Fruit fly (Drosophila melanogaster) whole organism, embryonic: Measurements from ENCODE around the gene CG10470.

Source experiments
- CG34376 ChIP-seq: fragments of 200-800 bp; sonication (Bioruptor generic); optimal IDR thresholded peaks from 2 replicates; lab custom pipeline; 2018; ENCODE audit warnings: missing biosample characterization, mild to moderate bottlenecking, missing genetic modification characterization
- CG42726 ChIP-seq: fragments of 200-800 bp; sonication (Bioruptor generic); IDR thresholded peaks from 2 replicates; pipeline ENCODE4 v1.3.6; 2022; ENCODE audit warnings: missing biosample characterization, missing genetic modification characterization; ENCODE audit not compliant: partially characterized antibody
- MESR4 ChIP-seq: fragments of 200-800 bp; sonication (Bioruptor generic); optimal IDR thresholded peaks from 2 replicates; lab custom pipeline; 2018; ENCODE audit warnings: missing biosample characterization, mild to moderate bottlenecking, missing genetic modification characterization, moderate library complexity
- Xrp1 ChIP-seq: fragments of 200-800 bp; sonication (Bioruptor generic); IDR thresholded peaks from 2 replicates; pipeline ENCODE4 v1.3.6; 2022; ENCODE audit warnings: missing biosample characterization, missing genetic modification characterization
- klu ChIP-seq: fragments of 200-800 bp; sonication (Bioruptor generic); IDR thresholded peaks from 2 replicates; pipeline ENCODE4 v1.3.6; 2022; ENCODE audit warnings: missing biosample characterization, missing genetic modification characterization
- onecut ChIP-seq: fragments of 200-800 bp; sonication (Bioruptor generic); IDR thresholded peaks from 2 replicates; pipeline ENCODE4 v1.3.6; 2022; ENCODE audit warnings: missing biosample characterization, missing genetic modification characterization

DNA sequence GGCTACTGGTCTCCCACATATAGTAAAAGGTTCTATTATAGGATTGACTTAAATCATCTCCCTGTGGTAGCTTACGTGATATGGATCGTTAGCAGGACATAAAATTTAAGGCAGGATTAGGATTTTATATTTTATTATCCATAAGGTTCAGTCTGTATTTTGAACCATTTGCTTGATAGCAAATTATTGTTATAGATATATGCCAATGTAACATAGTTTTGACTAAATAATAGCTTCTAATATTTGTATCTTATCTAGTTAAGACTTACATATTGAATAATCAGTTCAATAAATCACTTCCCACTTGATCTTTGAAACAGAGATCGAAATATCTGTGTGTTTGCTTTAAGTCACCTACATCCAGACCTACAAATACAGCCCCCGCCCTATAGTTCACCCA is 38.3 kb upstream of the CG10470 start, which contains the start of gene robl37BC:
- TF ChIP-seq klu (GFP tag; lab: Robert Waterston, UW) (no peak), onecut (no peak), CG42726 (GFP tag; lab: Robert Waterston, UW) (no peak), MESR4 (GFP tag; lab: Kevin White, UChicago) (no peak), CG34376 (no peak), Xrp1 (GFP tag; lab: Robert Waterston, UW) (no peak)
